Worm (Caenorhabditis elegans): ENCODE results near the gene F14D2.7.

- TF ChIP-seq flt-1 (GFP tag; IDR thresholded peaks at IDR 0.05) (no peak), sea-1 (GFP tag; conservative IDR thresholded peaks at IDR 0.05) (no peak), B0310.2 (tag; optimal IDR thresholded peaks at IDR 0.05) (no peak), ama-1 (optimal IDR thresholded peaks at IDR 0.05) (no peak), tra-4 (tag; optimal IDR thresholded peaks at IDR 0.05) (no peak), hmbx-1 (tag; optimal IDR thresholded peaks at IDR 0.05) (no peak), pes-1 (GFP tag; IDR thresholded peaks at IDR 0.05) (no peak), tbx-37 (GFP tag; conservative IDR thresholded peaks at IDR 0.05) (no peak), hmg-4 (GFP tag; optimal IDR thresholded peaks at IDR 0.05) (no peak), F13C5.2 (tag; optimal IDR thresholded peaks at IDR 0.05) (no peak), tbx-11 (GFP tag; IDR thresholded peaks at IDR 0.05) (no peak), hnd-1 (tag; optimal IDR thresholded peaks at IDR 0.05) (no peak)
Measured at ce11 chrII:3299457-3299856, 39.0 kb downstream of the F14D2.7 start, which contains the start of gene btb-22.

All from whole organism, early embryonic.